Worm (Caenorhabditis elegans) whole organism, L2 larva: ENCODE results near the gene F11C1.10.

Experiments
- C34F6.9 ChIP-seq: fragments of 150-350 bp; optimal IDR thresholded peaks from 2 replicates; lab custom pipeline; 2014; ENCODE audit warnings: missing biosample characterization, missing genetic modification characterization
- F13H6.1 ChIP-seq: sonication (generic microtip); optimal IDR thresholded peaks from 2 replicates; lab custom pipeline; 2016; ENCODE audit warnings: missing genetic modification characterization, missing compliant biosample characterization
- R02D3.7 ChIP-seq: fragments of 150-350 bp; optimal IDR thresholded peaks from 2 replicates; lab custom pipeline; 2014; ENCODE audit warnings: missing biosample characterization, missing genetic modification characterization
- alr-1 ChIP-seq: fragments of 150-350 bp; optimal IDR thresholded peaks from 2 replicates; lab custom pipeline; 2014; ENCODE audit warnings: missing biosample characterization, missing genetic modification characterization
- aly-2 ChIP-seq: fragments of 150-350 bp; optimal IDR thresholded peaks from 2 replicates; lab custom pipeline; 2014; ENCODE audit warnings: missing biosample characterization, missing genetic modification characterization
- ceh-16 ChIP-seq: fragments of 150-350 bp; optimal IDR thresholded peaks from 2 replicates; lab custom pipeline; 2014; ENCODE audit warnings: missing biosample characterization, missing genetic modification characterization
- crh-2 ChIP-seq: sonication (generic microtip); optimal IDR thresholded peaks from 2 replicates; lab custom pipeline; 2017; ENCODE audit warnings: missing biosample characterization, missing genetic modification characterization
- dmd-4 ChIP-seq: sonication (generic microtip); optimal IDR thresholded peaks from 2 replicates; lab custom pipeline; 2017; ENCODE audit warnings: missing biosample characterization, missing genetic modification characterization
- egl-27 ChIP-seq: sonication (generic microtip); optimal IDR thresholded peaks from 3 replicates; lab custom pipeline; 2017; ENCODE audit warnings: missing biosample characterization, missing genetic modification reagents, missing genetic modification characterization
- elt-1 ChIP-seq: fragments of 150-350 bp; optimal IDR thresholded peaks from 2 replicates; lab custom pipeline; 2014; ENCODE audit warnings: missing biosample characterization, missing genetic modification characterization
- elt-3 ChIP-seq: sonication (generic microtip); optimal IDR thresholded peaks from 2 replicates; lab custom pipeline; 2017; ENCODE audit warnings: missing biosample characterization, missing genetic modification characterization
- fos-1 ChIP-seq: fragments of 150-350 bp; optimal IDR thresholded peaks from 2 replicates; lab custom pipeline; 2014; ENCODE audit warnings: missing biosample characterization, missing genetic modification characterization
- lin-11 ChIP-seq: fragments of 150-350 bp; sonication (generic microtip); optimal IDR thresholded peaks from 2 replicates; lab custom pipeline; 2014; ENCODE audit warnings: missing biosample characterization, missing genetic modification characterization, inconsistent platforms, mixed read lengths
- lin-13 ChIP-seq: fragments of 150-350 bp; optimal IDR thresholded peaks from 2 replicates; lab custom pipeline; 2014; ENCODE audit warnings: missing biosample characterization, missing genetic modification reagents, missing genetic modification characterization
- lin-39 ChIP-seq: fragments of 150-350 bp; optimal IDR thresholded peaks from 2 replicates; lab custom pipeline; 2014; ENCODE audit warnings: missing biosample characterization, missing genetic modification reagents, missing genetic modification characterization
- lsy-2 ChIP-seq, 2 experiments: fragments of 150-350 bp in 1 of 2; sonication (generic microtip) in 1 of 2; optimal IDR thresholded peaks; 2 replicates each; lab custom pipeline; 2014 to 2017; ENCODE audit warnings: missing biosample characterization in 2 of 2, missing genetic modification characterization in 2 of 2
- mab-5 ChIP-seq: fragments of 150-350 bp; optimal IDR thresholded peaks from 2 replicates; lab custom pipeline; 2014; ENCODE audit warnings: missing biosample characterization, missing genetic modification characterization
- mbf-1 ChIP-seq: sonication (generic microtip); optimal IDR thresholded peaks from 2 replicates; lab custom pipeline; 2017; ENCODE audit warnings: missing biosample characterization, missing genetic modification characterization
- mdl-1 ChIP-seq, 2 experiments: fragments of 150-350 bp in 1 of 2; sonication (generic microtip) in 1 of 2; optimal IDR thresholded peaks; 2 replicates each; lab custom pipeline; 2017; ENCODE audit warnings: missing biosample characterization in 2 of 2, missing genetic modification characterization in 2 of 2
- nhr-10 ChIP-seq: sonication (generic microtip); optimal IDR thresholded peaks from 2 replicates; lab custom pipeline; 2017; ENCODE audit warnings: missing biosample characterization, missing genetic modification characterization
- nhr-11 ChIP-seq: fragments of 150-350 bp; optimal IDR thresholded peaks from 2 replicates; lab custom pipeline; 2014; ENCODE audit warnings: missing biosample characterization, missing genetic modification characterization
- nhr-12 ChIP-seq: fragments of 150-350 bp; optimal IDR thresholded peaks from 2 replicates; lab custom pipeline; 2014; ENCODE audit warnings: missing biosample characterization, missing genetic modification characterization
- nhr-129 ChIP-seq: fragments of 150-350 bp; optimal IDR thresholded peaks from 2 replicates; lab custom pipeline; 2014; ENCODE audit warnings: missing biosample characterization, missing genetic modification characterization
- nhr-21 ChIP-seq: fragments of 150-350 bp; optimal IDR thresholded peaks from 2 replicates; lab custom pipeline; 2014; ENCODE audit warnings: missing biosample characterization, missing genetic modification characterization
- nhr-23 ChIP-seq: fragments of 150-350 bp; optimal IDR thresholded peaks from 2 replicates; lab custom pipeline; 2014; ENCODE audit warnings: missing biosample characterization, missing genetic modification reagents, missing genetic modification characterization
- nhr-237 ChIP-seq: fragments of 150-350 bp; optimal IDR thresholded peaks from 2 replicates; lab custom pipeline; 2014; ENCODE audit warnings: missing biosample characterization, missing genetic modification characterization
- nhr-6 ChIP-seq: fragments of 150-350 bp; optimal IDR thresholded peaks from 2 replicates; lab custom pipeline; 2014; ENCODE audit warnings: missing biosample characterization, missing genetic modification characterization
- nhr-77 ChIP-seq: fragments of 150-350 bp; optimal IDR thresholded peaks from 2 replicates; lab custom pipeline; 2014; ENCODE audit warnings: missing biosample characterization, missing genetic modification characterization
- peb-1 ChIP-seq: fragments of 150-350 bp; optimal IDR thresholded peaks from 2 replicates; lab custom pipeline; 2014; ENCODE audit warnings: missing biosample characterization, missing genetic modification characterization
- skn-1 ChIP-seq: sonication (generic microtip); optimal IDR thresholded peaks from 2 replicates; lab custom pipeline; 2017; ENCODE audit warnings: missing biosample characterization, missing genetic modification characterization
- sma-9 ChIP-seq, 2 experiments: fragments of 150-350 bp in 1 of 2; sonication (generic microtip) in 1 of 2; optimal IDR thresholded peaks; 2 replicates each; lab custom pipeline; 2014 to 2016; ENCODE audit warnings: missing genetic modification characterization in 2 of 2, mild to moderate bottlenecking in 1 of 2, missing biosample characterization in 1 of 2, missing compliant biosample characterization in 1 of 2, missing genetic modification reagents in 1 of 2, moderate library complexity in 1 of 2
- snpc-4 ChIP-seq: fragments of 150-350 bp; optimal IDR thresholded peaks from 2 replicates; lab custom pipeline; 2014; ENCODE audit warnings: missing biosample characterization, missing genetic modification characterization
- unc-39 ChIP-seq: fragments of 150-350 bp; optimal IDR thresholded peaks from 2 replicates; lab custom pipeline; 2014; ENCODE audit warnings: missing biosample characterization, missing genetic modification characterization
- unc-55 ChIP-seq: fragments of 150-350 bp; sonication (generic microtip); optimal IDR thresholded peaks from 3 replicates; lab custom pipeline; 2014; ENCODE audit warnings: missing biosample characterization, missing genetic modification reagents, missing genetic modification characterization
- unc-62 ChIP-seq: fragments of 150-350 bp; optimal IDR thresholded peaks from 2 replicates; lab custom pipeline; 2014; ENCODE audit warnings: missing biosample characterization, missing genetic modification reagents, missing genetic modification characterization
- zag-1 ChIP-seq: fragments of 150-350 bp; optimal IDR thresholded peaks from 2 replicates; lab custom pipeline; 2014; ENCODE audit warnings: missing biosample characterization, missing genetic modification characterization
- ztf-1 ChIP-seq: fragments of 200-800 bp; sonication (Bioruptor generic); conservative IDR thresholded peaks from 2 replicates; pipeline ENCODE4 v1.3.6; 2022; ENCODE audit warnings: missing genetic modification characterization, missing compliant biosample characterization
- ztf-11 ChIP-seq: sonication (generic microtip); optimal IDR thresholded peaks from 2 replicates; lab custom pipeline; 2017; ENCODE audit warnings: missing biosample characterization, missing genetic modification characterization
- ztf-4 ChIP-seq: fragments of 150-350 bp; optimal IDR thresholded peaks from 2 replicates; lab custom pipeline; 2014; ENCODE audit warnings: missing biosample characterization, missing genetic modification characterization

F11C1.10 gene

DNA sequence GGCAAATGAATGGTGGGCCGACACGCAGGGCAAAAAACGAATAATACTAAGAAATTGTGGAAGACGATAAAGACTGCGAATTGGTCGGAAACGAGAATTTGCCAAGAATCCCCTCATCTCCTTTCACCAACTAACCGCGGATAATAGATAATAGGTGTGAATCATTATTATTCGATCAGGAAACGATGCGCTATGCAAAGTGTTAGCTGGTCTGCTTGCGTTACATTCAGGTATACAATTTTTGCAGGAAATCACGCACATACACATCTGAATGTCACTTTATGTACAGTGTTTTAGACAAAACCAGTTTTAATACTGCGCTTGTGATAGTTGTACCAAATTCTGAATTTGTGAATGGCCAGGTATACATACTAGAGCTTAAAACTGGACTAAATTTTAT lies 32.2 kb upstream of the F11C1.10 start:
- TF ChIP-seq ceh-16 (tag; lab: Kevin White, UChicago), result no peak
- TF ChIP-seq peb-1 (tag; lab: Kevin White, UChicago), result no peak

DNA sequence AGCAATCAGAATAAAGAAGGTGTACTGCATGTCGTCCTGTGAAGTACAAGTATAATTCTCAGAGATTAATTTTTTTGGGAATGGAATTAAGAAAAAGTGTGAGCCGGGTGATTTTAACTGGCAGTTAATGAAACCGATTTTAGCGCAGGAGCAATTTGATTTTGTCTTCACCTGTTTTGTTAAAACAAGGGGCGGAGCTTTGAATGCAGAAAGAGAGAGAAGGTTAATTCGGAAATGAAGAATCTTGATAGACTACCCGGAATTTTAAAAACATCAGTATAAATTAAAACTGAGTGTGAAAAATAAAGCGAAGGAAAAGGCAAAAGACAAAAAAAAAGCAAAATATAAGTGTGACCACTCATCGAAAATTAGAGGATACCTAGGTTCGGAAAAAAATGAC lies 30.3 kb upstream of the F11C1.10 start, which contains the start of gene C05E7.3:
Gene C05E7.3 (minus strand): TSS at position 101 of the 400 bp plus-strand sequence.
- no peak for TF ChIP-seq elt-1 (tag; lab: Kevin White, UChicago)
- TF ChIP-seq crh-2 (tag; lab: Kevin White, UChicago), result no peak
- TF ChIP-seq mab-5 (tag; lab: Kevin White, UChicago), result no peak
- TF ChIP-seq mdl-1 (tag; optimal IDR thresholded peaks at IDR 0.05; lab: Kevin White, UChicago), result no peak

ce11 chrX:12951175-12951574 lies 25.7 kb upstream of the F11C1.10 start:
- TF ChIP-seq snpc-4 (tag; lab: Kevin White, UChicago), result no peak
- no peak for TF ChIP-seq elt-3 (tag; lab: Kevin White, UChicago)
- TF ChIP-seq nhr-21, result no peak
- no peak for TF ChIP-seq dmd-4 (tag; lab: Kevin White, UChicago)
- no peak for TF ChIP-seq aly-2

- TF ChIP-seq aly-2 (no peak), nhr-77 (no peak), lin-39 (tag; lab: Kevin White, UChicago) (no peak), unc-39 (tag; lab: Kevin White, UChicago) (no peak), peb-1 (tag; lab: Kevin White, UChicago) (no peak)
- TF ChIP-seq, all 48 proteins: peak for 0
Observed at ce11 chrX:12958897-12959296, 18.0 kb upstream of the F11C1.10 start.

DNA sequence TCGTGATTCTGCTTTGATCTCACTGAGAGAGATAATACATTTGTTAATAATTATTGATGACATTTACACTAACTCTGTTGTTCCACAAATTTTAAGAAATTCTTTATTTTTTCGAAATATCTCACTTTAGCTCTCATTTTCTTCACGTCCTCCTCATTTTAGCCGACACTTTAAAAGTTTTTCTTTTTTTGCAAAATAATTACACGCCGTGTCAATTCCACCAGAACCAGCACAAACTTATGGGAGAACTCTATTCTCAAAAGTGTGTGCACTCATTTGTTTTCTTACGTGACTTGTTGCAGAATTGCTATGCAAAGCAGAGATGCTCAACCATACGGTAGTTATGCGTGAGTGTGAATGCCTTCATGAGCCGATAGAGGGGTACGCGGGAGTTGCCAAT lies 11.7 kb upstream of the F11C1.10 start, which contains the start of gene frpr-2:
Gene frpr-2 (plus strand): TSS at position 301 of the 400 bp plus-strand sequence.
- TF ChIP-seq ztf-11 (tag; lab: Kevin White, UChicago), result no peak
- TF ChIP-seq sma-9 (GFP tag; optimal IDR thresholded peaks at IDR 0.05; lab: Kevin White, UChicago), result no peak
- TF ChIP-seq sma-9 (tag; optimal IDR thresholded peaks at IDR 0.05; lab: Kevin White, UChicago), result no peak
- TF ChIP-seq alr-1 (tag; lab: Kevin White, UChicago), result no peak
- no peak for TF ChIP-seq nhr-12 (tag; lab: Kevin White, UChicago)
- TF ChIP-seq snpc-4 (tag; lab: Kevin White, UChicago), result no peak
- TF ChIP-seq ztf-1, result no peak
- TF ChIP-seq unc-39 (tag; lab: Kevin White, UChicago), result no peak
- no peak for TF ChIP-seq nhr-237 (tag; lab: Kevin White, UChicago)
- no peak for TF ChIP-seq lin-39 (tag; lab: Kevin White, UChicago)
- TF ChIP-seq lin-11 (tag; lab: Kevin White, UChicago), result no peak
- TF ChIP-seq crh-2 (tag; lab: Kevin White, UChicago), result no peak
- TF ChIP-seq ceh-16 (tag; lab: Kevin White, UChicago), result no peak
- TF ChIP-seq, all 48 proteins: peak for 0

- TF ChIP-seq crh-2 (tag; lab: Kevin White, UChicago) (peak; percentile 80), ztf-1 (no peak), F13H6.1 (tag; lab: Kevin White, UChicago) (peak; percentile 73), mbf-1 (no peak), nhr-10 (tag; lab: Kevin White, UChicago) (no peak), nhr-12 (tag; lab: Kevin White, UChicago) (no peak), aly-2 (no peak), nhr-237 (tag; lab: Kevin White, UChicago) (no peak), lin-39 (tag; lab: Kevin White, UChicago) (no peak), lsy-2 (tag; optimal IDR thresholded peaks at IDR 0.05; lab: Kevin White, UChicago) (peak; percentile 12 to 84), unc-55 (GFP tag; lab: Kevin White, UChicago) (peak; percentile 71), nhr-23 (tag; lab: Kevin White, UChicago) (no peak), ztf-4 (tag; lab: Kevin White, UChicago) (peak; percentile 39), elt-1 (tag; lab: Kevin White, UChicago) (no peak), skn-1 (tag; lab: Kevin White, UChicago) (no peak), nhr-11 (tag; lab: Kevin White, UChicago) (no peak), zag-1 (tag; lab: Kevin White, UChicago) (peak; percentile 10), mab-5 (tag; lab: Kevin White, UChicago) (peak; percentile 51), alr-1 (tag; lab: Kevin White, UChicago) (no peak), R02D3.7 (tag; lab: Kevin White, UChicago) (no peak), lin-11 (tag; lab: Kevin White, UChicago) (peak; percentile 73), lin-13 (GFP tag; lab: Kevin White, UChicago) (peak; percentile 84), sma-9 (GFP tag; optimal IDR thresholded peaks at IDR 0.05; lab: Kevin White, UChicago) (peak; percentile 84), sma-9 (tag; optimal IDR thresholded peaks at IDR 0.05; lab: Kevin White, UChicago) (no peak), egl-27 (tag; lab: Kevin White, UChicago) (peak; percentile 53), dmd-4 (tag; lab: Kevin White, UChicago) (no peak), nhr-6 (tag; lab: Kevin White, UChicago) (peak; percentile 84), ceh-16 (tag; lab: Kevin White, UChicago) (no peak), nhr-21 (peak; percentile 81), unc-62 (GFP tag; lab: Kevin White, UChicago) (no peak), C34F6.9 (tag; lab: Kevin White, UChicago) (peak; percentile 89), unc-39 (tag; lab: Kevin White, UChicago) (no peak), mdl-1 (tag; optimal IDR thresholded peaks at IDR 0.05; lab: Kevin White, UChicago) (peak in 1 of 2 experiments; percentile 16), fos-1 (peak; percentile 63), ztf-11 (tag; lab: Kevin White, UChicago) (no peak), nhr-129 (tag; lab: Kevin White, UChicago) (peak; percentile 91)
Observed at ce11 chrX:12975595-12976089, 1.2 kb upstream of the F11C1.10 start, which contains the start of gene ppk-3. TSS of gene ppk-3 (minus strand) at chrX:12975645.
